Worm (Caenorhabditis elegans) whole organism, L3 larva: ENCODE measurements around the gene bus-17.

ENCODE experiments used
- R02D3.7 ChIP-seq: fragments of 150-350 bp; optimal IDR thresholded peaks from 2 replicates; lab custom pipeline; 2014; ENCODE audit warnings: missing biosample characterization, missing genetic modification characterization
- ZK546.5 ChIP-seq: sonication (generic microtip); optimal IDR thresholded peaks from 2 replicates; lab custom pipeline; 2017; ENCODE audit warnings: missing biosample characterization, missing genetic modification characterization
- aly-2 ChIP-seq: fragments of 150-350 bp; optimal IDR thresholded peaks from 2 replicates; lab custom pipeline; 2014; ENCODE audit warnings: missing biosample characterization, missing genetic modification characterization
- ama-1 ChIP-seq: fragments of 150-350 bp; optimal IDR thresholded peaks from 2 replicates; lab custom pipeline; 2018
- ceh-82 ChIP-seq: fragments of 150-350 bp; optimal IDR thresholded peaks from 2 replicates; lab custom pipeline; 2014; ENCODE audit warnings: missing biosample characterization, missing genetic modification characterization
- ceh-9 ChIP-seq: sonication (generic microtip); optimal IDR thresholded peaks from 2 replicates; lab custom pipeline; 2018; ENCODE audit warnings: missing biosample characterization, missing genetic modification characterization
- daf-12 ChIP-seq: fragments of 150-350 bp; optimal IDR thresholded peaks from 2 replicates; lab custom pipeline; 2014; ENCODE audit warnings: missing biosample characterization, missing genetic modification reagents, missing genetic modification characterization
- egl-27 ChIP-seq: sonication (generic microtip); optimal IDR thresholded peaks from 4 replicates; lab custom pipeline; 2017; ENCODE audit warnings: missing biosample characterization, missing genetic modification reagents, missing genetic modification characterization
- elt-3 ChIP-seq, 3 experiments: fragments of 150-350 bp in 1 of 3; sonication (generic microtip) in 2 of 3; optimal IDR thresholded peaks; 2 replicates in 2 of 3; 4 replicates in 1 of 3; lab custom pipeline; 2014 to 2017; ENCODE audit warnings: missing biosample characterization in 3 of 3, missing genetic modification characterization in 3 of 3
- eor-1 ChIP-seq, 2 experiments: fragments of 150-350 bp; optimal IDR thresholded peaks; 2 replicates each; lab custom pipeline; 2014 to 2018; ENCODE audit warnings: missing biosample characterization in 2 of 2, missing genetic modification characterization in 2 of 2
- fkh-10 ChIP-seq: sonication (generic microtip); optimal IDR thresholded peaks from 2 replicates; lab custom pipeline; 2017; ENCODE audit warnings: missing biosample characterization, missing genetic modification reagents, missing genetic modification characterization
- fkh-2 ChIP-seq: fragments of 150-350 bp; optimal IDR thresholded peaks from 2 replicates; lab custom pipeline; 2014; ENCODE audit warnings: missing biosample characterization, missing genetic modification reagents, missing genetic modification characterization
- fos-1 ChIP-seq: fragments of 150-350 bp; optimal IDR thresholded peaks from 2 replicates; lab custom pipeline; 2014; ENCODE audit warnings: missing biosample characterization, missing genetic modification characterization
- hmg-11 ChIP-seq: sonication (generic microtip); optimal IDR thresholded peaks from 2 replicates; lab custom pipeline; 2016; ENCODE audit warnings: missing genetic modification characterization, missing compliant biosample characterization
- jun-1 ChIP-seq: fragments of 150-350 bp; optimal IDR thresholded peaks from 2 replicates; lab custom pipeline; 2014; ENCODE audit warnings: missing biosample characterization, missing genetic modification reagents, missing genetic modification characterization
- lin-15B ChIP-seq: fragments of 150-350 bp; optimal IDR thresholded peaks from 2 replicates; lab custom pipeline; 2014; ENCODE audit warnings: missing biosample characterization, missing genetic modification characterization
- lin-39 ChIP-seq: fragments of 150-350 bp; optimal IDR thresholded peaks from 2 replicates; lab custom pipeline; 2018; ENCODE audit warnings: missing biosample characterization, missing genetic modification reagents, missing genetic modification characterization
- lsy-12 ChIP-seq: sonication (generic microtip); optimal IDR thresholded peaks from 2 replicates; lab custom pipeline; 2016; ENCODE audit warnings: mild to moderate bottlenecking, missing genetic modification characterization, missing compliant biosample characterization
- mdl-1 ChIP-seq: fragments of 150-350 bp; optimal IDR thresholded peaks from 2 replicates; lab custom pipeline; 2014; ENCODE audit warnings: missing biosample characterization, missing genetic modification characterization
- mml-1 ChIP-seq: fragments of 150-350 bp; sonication (generic microtip); optimal IDR thresholded peaks from 3 replicates; lab custom pipeline; 2014; ENCODE audit warnings: missing biosample characterization, missing genetic modification characterization
- nfya-1 ChIP-seq: sonication (generic microtip); optimal IDR thresholded peaks from 2 replicates; lab custom pipeline; 2017; ENCODE audit warnings: missing genetic modification characterization, mild to moderate bottlenecking, missing compliant biosample characterization, antibody characterized with exemption, moderate library complexity; ENCODE audit not compliant: insufficient read depth
- nhr-11 ChIP-seq: fragments of 150-350 bp; optimal IDR thresholded peaks from 2 replicates; lab custom pipeline; 2014; ENCODE audit warnings: missing biosample characterization, missing genetic modification characterization
- nhr-12 ChIP-seq: fragments of 150-350 bp; optimal IDR thresholded peaks from 2 replicates; lab custom pipeline; 2014; ENCODE audit warnings: missing biosample characterization, missing genetic modification characterization
- nhr-23 ChIP-seq: fragments of 150-350 bp; optimal IDR thresholded peaks from 2 replicates; lab custom pipeline; 2014; ENCODE audit warnings: missing biosample characterization, missing genetic modification reagents, missing genetic modification characterization
- nhr-237 ChIP-seq: fragments of 150-350 bp; optimal IDR thresholded peaks from 2 replicates; lab custom pipeline; 2014; ENCODE audit warnings: missing biosample characterization, missing genetic modification characterization
- nhr-25 ChIP-seq: sonication (generic microtip); optimal IDR thresholded peaks from 2 replicates; lab custom pipeline; 2017; ENCODE audit warnings: missing biosample characterization, missing genetic modification characterization
- nhr-28 ChIP-seq: fragments of 150-350 bp; optimal IDR thresholded peaks from 2 replicates; lab custom pipeline; 2014; ENCODE audit warnings: missing biosample characterization, missing genetic modification characterization
- nhr-43 ChIP-seq: sonication (generic microtip); optimal IDR thresholded peaks from 2 replicates; lab custom pipeline; 2016; ENCODE audit warnings: mild to moderate bottlenecking, missing genetic modification characterization, missing compliant biosample characterization; ENCODE audit not compliant: poor library complexity, severe bottlenecking
- nhr-67 ChIP-seq: fragments of 150-350 bp; optimal IDR thresholded peaks from 2 replicates; lab custom pipeline; 2014; ENCODE audit warnings: missing biosample characterization, missing genetic modification characterization
- pha-4 ChIP-seq: fragments of 150-350 bp; optimal IDR thresholded peaks from 2 replicates; lab custom pipeline; 2014; ENCODE audit warnings: missing biosample characterization, missing genetic modification reagents, missing genetic modification characterization
- pqm-1 ChIP-seq: fragments of 150-350 bp; optimal IDR thresholded peaks from 2 replicates; lab custom pipeline; 2017; ENCODE audit warnings: missing biosample characterization, missing genetic modification characterization, inconsistent platforms
- sea-2 ChIP-seq: fragments of 150-350 bp; sonication (generic microtip); optimal IDR thresholded peaks from 4 replicates; lab custom pipeline; 2014; ENCODE audit warnings: missing biosample characterization, missing genetic modification reagents, missing genetic modification characterization
- skn-1 ChIP-seq: fragments of 150-350 bp; optimal IDR thresholded peaks from 2 replicates; lab custom pipeline; 2014; ENCODE audit warnings: missing biosample characterization, missing genetic modification characterization
- snpc-4 ChIP-seq: fragments of 150-350 bp; optimal IDR thresholded peaks from 2 replicates; lab custom pipeline; 2014; ENCODE audit warnings: missing biosample characterization, missing genetic modification characterization
- tbx-2 ChIP-seq: sonication (generic microtip); optimal IDR thresholded peaks from 2 replicates; lab custom pipeline; 2016; ENCODE audit warnings: mild to moderate bottlenecking, missing genetic modification characterization, missing compliant biosample characterization
- unc-39 ChIP-seq: sonication (generic microtip); optimal IDR thresholded peaks from 4 replicates; lab custom pipeline; 2017; ENCODE audit warnings: missing biosample characterization, missing genetic modification characterization
- unc-62 ChIP-seq: fragments of 150-350 bp; sonication (generic microtip); optimal IDR thresholded peaks from 4 replicates; lab custom pipeline; 2014; ENCODE audit warnings: missing biosample characterization, missing genetic modification reagents, missing genetic modification characterization
- ztf-11 ChIP-seq: fragments of 150-350 bp; optimal IDR thresholded peaks from 2 replicates; lab custom pipeline; 2014; ENCODE audit warnings: missing biosample characterization, missing genetic modification characterization
- ztf-4 ChIP-seq: fragments of 150-350 bp; optimal IDR thresholded peaks from 2 replicates; lab custom pipeline; 2014; ENCODE audit warnings: missing biosample characterization, missing genetic modification characterization

Gene bus-17

DNA sequence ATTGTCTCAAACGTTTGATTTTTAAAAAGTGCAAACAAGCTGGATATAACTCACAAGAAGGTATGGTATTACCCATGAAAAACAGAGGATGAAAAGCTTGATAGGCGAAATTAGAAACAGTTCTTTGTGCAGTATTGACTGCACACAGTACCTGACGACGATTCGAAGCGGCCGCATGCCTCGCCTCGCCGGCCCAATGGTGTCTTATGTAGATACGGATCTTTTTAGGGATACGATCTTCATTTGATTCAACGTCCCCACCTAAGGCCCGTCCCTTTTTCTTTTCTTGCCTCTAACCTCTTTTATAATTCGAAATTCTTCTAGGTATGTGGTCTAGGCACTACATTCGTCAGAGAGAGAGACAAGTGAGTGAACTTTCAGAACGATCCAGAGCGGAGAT is at the start of gene bus-17:
TSS of gene bus-17 (minus strand) at position 208 of the 400 bp plus-strand sequence.
- TF ChIP-seq nhr-237 (tag; lab: Kevin White, UChicago) (no peak), nhr-28 (tag; lab: Kevin White, UChicago) (no peak), lsy-12 (tag; lab: Kevin White, UChicago) (no peak), nhr-43 (tag; lab: Kevin White, UChicago) (no peak), skn-1 (tag; lab: Kevin White, UChicago) (no peak), ztf-4 (tag; lab: Kevin White, UChicago) (no peak), ceh-82 (no peak), fos-1 (tag; lab: Kevin White, UChicago) (no peak), fkh-2 (tag; lab: Kevin White, UChicago) (no peak), daf-12 (tag; lab: Kevin White, UChicago) (no peak), sea-2 (no peak), lin-15B (tag; lab: Kevin White, UChicago) (no peak), hmg-11 (no peak), ztf-11 (no peak), nfya-1 (tag; lab: Kevin White, UChicago) (no peak), nhr-11 (tag; lab: Kevin White, UChicago) (no peak), egl-27 (no peak), nhr-25 (no peak), jun-1 (no peak), pqm-1 (tag; lab: Kevin White, UChicago) (no peak)

DNA sequence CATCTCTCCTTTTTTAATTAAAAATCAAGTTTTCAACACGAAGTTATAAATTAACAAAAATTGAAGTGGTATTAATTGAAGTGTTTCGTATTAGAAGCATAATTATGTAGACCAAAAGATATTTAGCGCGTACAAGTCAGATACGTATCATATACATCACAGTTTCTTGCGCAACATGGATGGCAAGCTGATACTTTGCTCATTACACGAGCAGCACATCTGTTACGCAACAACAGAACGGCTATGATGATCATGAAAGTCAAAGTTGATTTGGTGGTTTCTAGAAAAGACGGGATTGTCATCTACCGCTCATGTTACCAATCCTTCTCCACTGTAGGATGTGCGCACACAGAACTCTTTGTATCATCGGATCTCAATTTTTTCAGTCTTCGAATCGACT is 48.4 kb upstream of the bus-17 start:
- TF ChIP-seq tbx-2 (tag; lab: Kevin White, UChicago): no peak
- no peak for TF ChIP-seq unc-62
- no peak for TF ChIP-seq lin-15B (tag; lab: Kevin White, UChicago)
- TF ChIP-seq pqm-1 (tag; lab: Kevin White, UChicago): no peak
- no peak for TF ChIP-seq nhr-25
- TF ChIP-seq fkh-10 (GFP tag; lab: Kevin White, UChicago): no peak
- no peak for TF ChIP-seq ztf-4 (tag; lab: Kevin White, UChicago)
- no peak for TF ChIP-seq nhr-67 (tag; lab: Kevin White, UChicago)
- TF ChIP-seq ceh-9 (tag; lab: Kevin White, UChicago): no peak
- TF ChIP-seq unc-39: no peak
- TF ChIP-seq fos-1 (tag; lab: Kevin White, UChicago): no peak
- TF ChIP-seq pha-4: no peak
- TF ChIP-seq ama-1 (lab: Kevin White, UChicago): no peak
- no peak for TF ChIP-seq mml-1
- no peak for TF ChIP-seq ceh-82
- TF ChIP-seq daf-12 (tag; lab: Kevin White, UChicago): no peak
- no peak for TF ChIP-seq eor-1 (tag; optimal IDR thresholded peaks at IDR 0.05; lab: Kevin White, UChicago)
- TF ChIP-seq nfya-1 (tag; lab: Kevin White, UChicago): no peak
- no peak for TF ChIP-seq nhr-28 (tag; lab: Kevin White, UChicago)

DNA sequence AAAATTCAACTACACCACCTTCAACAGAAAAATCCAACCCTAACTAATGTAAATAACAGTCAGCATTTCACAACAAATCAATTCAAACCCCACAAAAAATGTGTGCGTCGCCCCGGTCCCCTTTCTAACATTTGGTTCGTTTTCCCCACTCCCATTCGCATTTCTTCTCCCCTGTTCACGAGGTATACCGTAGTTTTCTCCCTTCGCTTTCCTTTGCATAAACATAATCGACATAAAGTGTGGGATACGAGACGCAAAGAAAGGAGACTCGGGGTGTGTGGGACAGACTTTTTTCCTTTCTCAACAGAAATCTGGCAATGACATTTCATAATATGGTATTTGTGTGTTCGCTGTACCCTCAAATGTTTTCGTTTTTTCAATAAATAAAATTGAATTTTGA is 45.2 kb upstream of the bus-17 start:
- TF ChIP-seq R02D3.7: no peak
- TF ChIP-seq nhr-23 (tag; lab: Kevin White, UChicago): no peak
- no peak for TF ChIP-seq nhr-12
- TF ChIP-seq lin-39 (tag; lab: Kevin White, UChicago): no peak
- TF ChIP-seq ceh-82: no peak

DNA sequence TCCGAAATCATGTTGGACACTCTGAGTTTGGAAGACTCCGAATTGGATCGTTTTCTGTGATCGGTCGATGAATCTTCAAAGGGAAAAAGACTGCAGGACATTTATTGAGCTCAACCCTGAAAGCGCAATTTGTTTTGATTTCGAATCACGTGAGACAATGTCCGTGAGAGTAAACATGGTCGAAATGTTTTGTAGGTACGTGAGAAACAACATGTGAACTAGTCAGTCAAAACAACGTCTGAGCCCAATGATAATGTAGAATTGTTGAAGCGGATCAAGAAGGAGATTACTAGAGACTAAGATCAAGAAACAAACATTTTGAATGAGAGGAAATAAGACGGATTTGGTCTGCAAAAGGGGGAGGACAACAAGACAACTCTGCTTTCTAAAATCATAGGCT is 37.9 kb upstream of the bus-17 start, which contains the start of gene Y7A5A.7:
TSS of gene Y7A5A.7 (minus strand) at position 101 of the 400 bp plus-strand sequence.
- TF ChIP-seq lin-39 (tag; lab: Kevin White, UChicago) (no peak), nhr-12 (no peak), nhr-237 (tag; lab: Kevin White, UChicago) (no peak), nhr-23 (tag; lab: Kevin White, UChicago) (no peak)

DNA sequence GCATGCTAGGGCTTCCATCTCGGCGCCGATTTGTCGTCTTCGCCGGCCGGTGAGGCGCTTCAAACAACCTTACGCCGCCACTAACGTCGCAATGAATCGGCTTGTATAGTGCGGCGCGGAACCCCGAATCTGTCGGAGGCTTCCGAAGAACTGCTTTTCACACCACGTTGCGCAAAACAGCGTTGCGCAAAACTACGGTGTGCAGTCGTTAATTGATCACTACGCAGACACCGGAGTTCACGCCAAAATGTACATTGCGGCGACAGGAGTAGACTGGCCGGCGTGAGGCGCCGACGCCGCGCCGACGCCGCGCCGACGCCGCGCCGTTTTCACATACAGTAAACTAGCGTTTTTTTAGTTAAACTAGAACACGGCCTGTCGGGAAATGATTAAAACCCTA is 35.7 kb upstream of the bus-17 start:
- TF ChIP-seq fkh-2 (tag; lab: Kevin White, UChicago): no peak
- no peak for TF ChIP-seq snpc-4
- no peak for TF ChIP-seq mdl-1
- TF ChIP-seq nhr-43 (tag; lab: Kevin White, UChicago): no peak
- no peak for TF ChIP-seq unc-39
- no peak for TF ChIP-seq R02D3.7
- TF ChIP-seq ZK546.5 (tag; lab: Kevin White, UChicago): no peak
- no peak for TF ChIP-seq mml-1
- no peak for TF ChIP-seq aly-2 (tag; lab: Kevin White, UChicago)
- TF ChIP-seq nhr-67 (tag; lab: Kevin White, UChicago): no peak
- TF ChIP-seq ceh-9 (tag; lab: Kevin White, UChicago): no peak
- TF ChIP-seq nhr-23 (tag; lab: Kevin White, UChicago): no peak
- no peak for TF ChIP-seq sea-2
- no peak for TF ChIP-seq elt-3 (tag; optimal IDR thresholded peaks at IDR 0.05; lab: Kevin White, UChicago)
- TF ChIP-seq nhr-11 (tag; lab: Kevin White, UChicago): no peak
